Fruit fly (Drosophila melanogaster): ENCODE measurements around the gene Sfp33A4.

DNA sequence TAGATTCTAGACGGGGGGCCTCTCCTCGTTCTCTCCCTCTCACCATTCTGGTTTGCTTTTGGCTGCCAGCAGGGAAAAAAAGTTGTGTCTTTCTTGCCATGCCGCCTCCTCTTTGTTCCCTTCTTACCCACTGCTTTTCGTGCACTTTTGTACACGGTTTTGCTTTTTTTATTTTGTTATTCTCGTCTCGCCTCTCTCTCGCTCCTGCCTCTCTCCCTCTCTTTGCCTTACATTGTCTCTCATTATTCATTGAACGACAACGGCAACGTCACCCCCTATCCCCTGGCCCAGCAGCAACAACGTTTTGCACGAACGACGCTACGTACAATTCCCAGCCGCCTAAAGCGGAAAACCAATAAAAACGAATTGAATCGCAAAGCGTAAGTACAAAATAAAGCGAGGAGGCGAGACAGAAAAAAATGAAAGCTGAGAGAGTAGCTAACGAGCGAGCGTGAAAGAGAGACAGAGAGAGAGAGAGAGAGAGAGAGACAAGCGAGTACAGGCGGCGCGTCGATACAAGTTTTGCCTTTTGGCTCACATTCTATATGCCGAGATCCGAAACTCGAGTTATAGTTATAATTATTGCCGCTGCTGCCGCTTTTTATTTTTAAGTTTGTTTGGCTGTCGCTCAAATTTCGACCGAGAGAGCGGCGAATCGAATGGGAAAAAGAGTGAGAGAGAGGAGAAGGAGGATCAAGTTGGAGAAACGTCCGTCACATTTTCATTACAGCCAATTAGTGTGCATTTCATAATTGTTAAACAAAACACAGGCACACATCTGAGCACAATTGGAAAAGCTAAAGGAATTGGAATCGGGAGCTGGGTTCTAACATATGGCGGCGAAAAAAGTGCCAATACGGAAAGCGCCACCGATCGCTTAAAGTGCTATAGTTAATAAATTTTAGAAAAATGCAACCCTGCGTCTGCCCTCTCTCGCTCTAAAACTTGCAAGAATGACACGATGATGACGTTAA is 30.1 kb upstream of the Sfp33A4 start:
- TF ChIP-seq psq (GFP tag; optimal IDR thresholded peaks at IDR 0.05) (peak; percentile 100), dsf (GFP tag; optimal IDR thresholded peaks at IDR 0.05; ENCODE audit: borderline replicate concordance) (no peak), N (GFP tag; optimal IDR thresholded peaks at IDR 0.05) (no peak), OdsH (GFP tag; optimal IDR thresholded peaks at IDR 0.05) (peak; percentile 37)

Measured in whole organism, wandering third instar larva.